Worm (Caenorhabditis elegans): ENCODE data around the gene F54C9.9.

- TF ChIP-seq W03F9.2 (tag; optimal IDR thresholded peaks at IDR 0.05) (peak; percentile 97), dao-5 (tag; optimal IDR thresholded peaks at IDR 0.05) (peak; percentile 77), him-1 (tag; optimal IDR thresholded peaks at IDR 0.05) (peak; percentile 97)
Measured at ce11 chrII:8561227-8561626, 16.6 kb upstream of the F54C9.9 start, which contains the start of gene iff-2.
